Worm (Caenorhabditis elegans): ENCODE results near the gene knl-1.

- TF ChIP-seq dox-1 (GFP tag; IDR thresholded peaks at IDR 0.05) (no peak), unc-130 (GFP tag; optimal IDR thresholded peaks at IDR 0.05) (no peak)
Measured at ce11 chrIII:8232634-8233033, 17.8 kb upstream of the knl-1 start, which contains the start of gene henn-1.

All from whole organism, young adult.